Fruit fly (Drosophila melanogaster) whole organism, embryonic: ENCODE results near the gene CG1572.

Experiments
- Asciz ChIP-seq: fragments of 200-800 bp; sonication (Bioruptor generic); optimal IDR thresholded peaks from 2 replicates; lab custom pipeline; 2017; ENCODE audit warnings: missing biosample characterization, mild to moderate bottlenecking, missing genetic modification characterization, missing genetic modification reagents
- Atf-2 ChIP-seq: fragments of 200-800 bp; sonication (Bioruptor generic); optimal IDR thresholded peaks from 2 replicates; lab custom pipeline; 2016; ENCODE audit warnings: missing biosample characterization, missing genetic modification characterization
- C15 ChIP-seq: fragments of 200-800 bp; sonication (Bioruptor generic); IDR thresholded peaks from 3 replicates; pipeline ENCODE4 v1.3.6; 2022; ENCODE audit warnings: missing biosample characterization, missing genetic modification characterization
- CG14050 ChIP-seq: fragments of 200-800 bp; sonication (Bioruptor generic); IDR thresholded peaks from 3 replicates; pipeline ENCODE4 v1.3.6; 2022; ENCODE audit warnings: missing biosample characterization, missing genetic modification characterization
- CG15269 ChIP-seq: fragments of 200-800 bp; sonication (Bioruptor generic); optimal IDR thresholded peaks from 2 replicates; lab custom pipeline; 2018; ENCODE audit warnings: missing biosample characterization, mild to moderate bottlenecking, missing genetic modification characterization, moderate library complexity
- CG16813 ChIP-seq: fragments of 200-800 bp; sonication (Bioruptor generic); IDR thresholded peaks from 3 replicates; pipeline ENCODE4 v1.3.6; 2022; ENCODE audit warnings: missing biosample characterization, missing genetic modification characterization; ENCODE audit not compliant: partially characterized antibody
- CG18619 ChIP-seq: fragments of 200-800 bp; sonication (Bioruptor generic); optimal IDR thresholded peaks from 3 replicates; lab custom pipeline; 2017; ENCODE audit warnings: missing biosample characterization, mild to moderate bottlenecking, missing genetic modification characterization
- CG2712 ChIP-seq: fragments of 200-800 bp; optimal IDR thresholded peaks from 3 replicates; lab custom pipeline; 2019; ENCODE audit warnings: missing biosample characterization, mild to moderate bottlenecking, missing genetic modification characterization, moderate library complexity
- CG2889 ChIP-seq: fragments of 200-800 bp; sonication (Bioruptor generic); IDR thresholded peaks from 3 replicates; pipeline ENCODE4 v1.3.6; 2022; ENCODE audit warnings: missing biosample characterization, missing genetic modification characterization
- CG3726 ChIP-seq: fragments of 200-800 bp; sonication (Bioruptor generic); IDR thresholded peaks from 3 replicates; pipeline ENCODE4, ENCODE4 v1.3.6; 2022; ENCODE audit warnings: missing biosample characterization, missing genetic modification characterization
- CG4424 ChIP-seq: fragments of 200-800 bp; sonication (Bioruptor generic); optimal IDR thresholded peaks from 3 replicates; lab custom pipeline; 2016; ENCODE audit warnings: missing biosample characterization, missing genetic modification characterization
- CG4617 ChIP-seq: fragments of 200-800 bp; sonication (Bioruptor generic); optimal IDR thresholded peaks from 3 replicates; lab custom pipeline; 2016; ENCODE audit warnings: missing biosample characterization, missing genetic modification characterization, borderline replicate concordance
- CG6689 ChIP-seq: fragments of 200-800 bp; sonication (Bioruptor generic); IDR thresholded peaks from 2 replicates; pipeline ENCODE4 v1.3.6; 2022; ENCODE audit warnings: missing biosample characterization, missing genetic modification characterization
- CG6765 ChIP-seq: fragments of 200-800 bp; sonication (Bioruptor generic); optimal IDR thresholded peaks from 3 replicates; lab custom pipeline; 2017; ENCODE audit warnings: missing biosample characterization, mild to moderate bottlenecking, missing genetic modification characterization
- CG8089 ChIP-seq: fragments of 200-800 bp; sonication (Bioruptor generic); optimal IDR thresholded peaks from 3 replicates; lab custom pipeline; 2016; ENCODE audit warnings: missing biosample characterization, missing genetic modification characterization
- CG9797 ChIP-seq: fragments of 200-800 bp; sonication (Bioruptor generic); optimal IDR thresholded peaks from 3 replicates; lab custom pipeline; 2018; ENCODE audit warnings: missing biosample characterization, mild to moderate bottlenecking, missing genetic modification characterization
- CG9876 ChIP-seq: fragments of 200-800 bp; sonication (Bioruptor generic); optimal IDR thresholded peaks from 2 replicates; lab custom pipeline; 2016; ENCODE audit warnings: missing biosample characterization, missing genetic modification characterization
- CG9932 ChIP-seq: fragments of 200-800 bp; sonication (Bioruptor generic); IDR thresholded peaks from 2 replicates; pipeline ENCODE4 v1.3.6; 2022; ENCODE audit warnings: missing biosample characterization, missing genetic modification characterization
- Dip2 ChIP-seq: fragments of 200-800 bp; sonication (Bioruptor generic); IDR thresholded peaks from 2 replicates; pipeline ENCODE4 v1.3.6; 2022; ENCODE audit warnings: missing biosample characterization, missing genetic modification characterization
- Dp ChIP-seq: fragments of 200-800 bp; sonication (Bioruptor generic); optimal IDR thresholded peaks from 2 replicates; lab custom pipeline; 2018; ENCODE audit warnings: missing biosample characterization, mild to moderate bottlenecking, missing genetic modification characterization, moderate library complexity
- Ets97D ChIP-seq: fragments of 200-800 bp; sonication (Bioruptor generic); optimal IDR thresholded peaks from 3 replicates; lab custom pipeline; 2016; ENCODE audit warnings: missing biosample characterization, missing genetic modification characterization
- H2.0 ChIP-seq: fragments of 200-800 bp; sonication (Bioruptor generic); IDR thresholded peaks from 2 replicates; pipeline ENCODE4 v1.3.6; 2022; ENCODE audit warnings: missing biosample characterization, missing genetic modification characterization
- HLH3B ChIP-seq: fragments of 200-800 bp; sonication (Bioruptor generic); IDR thresholded peaks from 2 replicates; pipeline ENCODE4 v1.3.6; 2022; ENCODE audit warnings: missing biosample characterization, missing genetic modification characterization
- Hr78 ChIP-seq, 2 experiments: fragments of 200-800 bp in 1 of 2; fragments of >200 bp in 1 of 2; sonication (Bioruptor generic) in 1 of 2; optimal IDR thresholded peaks; 2 replicates each; lab custom pipeline; 2017 to 2019; ENCODE audit warnings: missing biosample characterization in 2 of 2, missing genetic modification characterization in 2 of 2, mild to moderate bottlenecking in 1 of 2, moderate library complexity in 1 of 2
- Kr ChIP-seq: fragments of 200-800 bp; sonication (Bioruptor generic); optimal IDR thresholded peaks from 2 replicates; lab custom pipeline; 2017; ENCODE audit warnings: missing biosample characterization, mild to moderate bottlenecking, missing genetic modification characterization
- Mad ChIP-seq: fragments of 200-800 bp; sonication (Bioruptor generic); optimal IDR thresholded peaks from 2 replicates; lab custom pipeline; 2016; ENCODE audit warnings: missing biosample characterization, missing genetic modification characterization
- Oli ChIP-seq: fragments of 200-800 bp; sonication (Bioruptor generic); optimal IDR thresholded peaks from 2 replicates; lab custom pipeline; 2018; ENCODE audit warnings: missing biosample characterization, mild to moderate bottlenecking, missing genetic modification characterization, moderate library complexity
- Optix ChIP-seq: fragments of 200-800 bp; sonication (Bioruptor generic); IDR thresholded peaks from 3 replicates; pipeline ENCODE4 v1.3.6; 2022; ENCODE audit warnings: missing biosample characterization, missing genetic modification characterization
- Sox100B ChIP-seq: fragments of 200-800 bp; sonication (Bioruptor generic); optimal IDR thresholded peaks from 3 replicates; lab custom pipeline; 2018; ENCODE audit warnings: missing biosample characterization, mild to moderate bottlenecking, missing genetic modification characterization
- YL-1 ChIP-seq: fragments of 200-800 bp; sonication (Bioruptor generic); optimal IDR thresholded peaks from 3 replicates; lab custom pipeline; 2017; ENCODE audit warnings: missing biosample characterization, mild to moderate bottlenecking, missing genetic modification characterization
- bbx ChIP-seq: fragments of 200-800 bp; sonication (Bioruptor generic); IDR thresholded peaks from 2 replicates; pipeline ENCODE4 v1.3.6; 2022; ENCODE audit warnings: missing biosample characterization, missing genetic modification characterization; ENCODE audit not compliant: partially characterized antibody
- bcd ChIP-seq: fragments of 200-800 bp; sonication (Bioruptor generic); optimal IDR thresholded peaks from 2 replicates; lab custom pipeline; 2017; ENCODE audit warnings: missing biosample characterization, mild to moderate bottlenecking, missing genetic modification characterization
- btn ChIP-seq: fragments of 200-800 bp; sonication (Bioruptor generic); optimal IDR thresholded peaks from 2 replicates; lab custom pipeline; 2016; ENCODE audit warnings: missing biosample characterization, missing genetic modification characterization
- cas ChIP-seq: fragments of 200-800 bp; sonication (Bioruptor generic); IDR thresholded peaks from 2 replicates; pipeline ENCODE4 v1.3.6; 2022; ENCODE audit warnings: missing biosample characterization, missing genetic modification characterization
- ci ChIP-seq: fragments of 200-800 bp; sonication (Bioruptor generic); IDR thresholded peaks from 3 replicates; pipeline ENCODE4 v1.3.6; 2022; ENCODE audit warnings: missing biosample characterization, missing genetic modification characterization
- dmrt99B ChIP-seq: fragments of 200-800 bp; sonication (Bioruptor generic); optimal IDR thresholded peaks from 2 replicates; lab custom pipeline; 2018; ENCODE audit warnings: missing biosample characterization, mild to moderate bottlenecking, missing genetic modification characterization, moderate library complexity
- dysf ChIP-seq: fragments of 200-800 bp; sonication (Bioruptor generic); IDR thresholded peaks from 3 replicates; pipeline ENCODE4 v1.3.6; 2022; ENCODE audit warnings: missing biosample characterization, missing genetic modification characterization
- gem ChIP-seq: fragments of 200-800 bp; sonication (Bioruptor generic); optimal IDR thresholded peaks from 2 replicates; lab custom pipeline; 2019; ENCODE audit warnings: missing biosample characterization, mild to moderate bottlenecking, missing genetic modification characterization, moderate library complexity
- lbe ChIP-seq: fragments of 200-800 bp; sonication (Bioruptor generic); optimal IDR thresholded peaks from 2 replicates; lab custom pipeline; 2016; ENCODE audit warnings: missing biosample characterization, mild to moderate bottlenecking, missing genetic modification characterization
- mam ChIP-seq: fragments of 200-800 bp; sonication (Bioruptor generic); optimal IDR thresholded peaks from 3 replicates; lab custom pipeline; 2016; ENCODE audit warnings: missing biosample characterization, missing genetic modification characterization
- oc ChIP-seq: fragments of 200-800 bp; sonication (Bioruptor generic); optimal IDR thresholded peaks from 2 replicates; lab custom pipeline; 2018; ENCODE audit warnings: missing biosample characterization, mild to moderate bottlenecking, missing genetic modification characterization, moderate library complexity
- onecut ChIP-seq: fragments of 200-800 bp; sonication (Bioruptor generic); IDR thresholded peaks from 2 replicates; pipeline ENCODE4 v1.3.6; 2022; ENCODE audit warnings: missing biosample characterization, missing genetic modification characterization
- psq ChIP-seq: fragments of 200-800 bp; sonication (Bioruptor generic); optimal IDR thresholded peaks from 2 replicates; lab custom pipeline; 2017; ENCODE audit warnings: missing biosample characterization, missing genetic modification characterization
- salm ChIP-seq: fragments of 200-800 bp; sonication (Bioruptor generic); optimal IDR thresholded peaks from 2 replicates; lab custom pipeline; 2018; ENCODE audit warnings: missing biosample characterization, mild to moderate bottlenecking, missing genetic modification characterization
- schlank ChIP-seq: fragments of 200-800 bp; sonication (Bioruptor generic); optimal IDR thresholded peaks from 2 replicates; lab custom pipeline; 2018; ENCODE audit warnings: missing biosample characterization, mild to moderate bottlenecking, missing genetic modification characterization
- sens ChIP-seq: fragments of 200-800 bp; sonication (Bioruptor generic); peaks from one replicate; lab custom pipeline; 2016; ENCODE audit warnings: missing biosample characterization, missing genetic modification characterization
- sima ChIP-seq: fragments of 200-800 bp; sonication (Bioruptor generic); optimal IDR thresholded peaks from 2 replicates; lab custom pipeline; 2016; ENCODE audit warnings: missing biosample characterization, missing genetic modification characterization
- slou ChIP-seq: fragments of 200-800 bp; sonication (Bioruptor generic); optimal IDR thresholded peaks from 3 replicates; lab custom pipeline; 2016; ENCODE audit warnings: missing biosample characterization, missing genetic modification characterization
- slp2 ChIP-seq: fragments of 200-800 bp; sonication (Bioruptor generic); optimal IDR thresholded peaks from 2 replicates; lab custom pipeline; 2016; ENCODE audit warnings: missing biosample characterization, missing genetic modification characterization
- vvl ChIP-seq: fragments of 200-800 bp; sonication (Bioruptor generic); IDR thresholded peaks from 2 replicates; pipeline ENCODE4 v1.3.6; 2022; ENCODE audit warnings: missing biosample characterization, missing genetic modification characterization

The CG1572 gene

DNA sequence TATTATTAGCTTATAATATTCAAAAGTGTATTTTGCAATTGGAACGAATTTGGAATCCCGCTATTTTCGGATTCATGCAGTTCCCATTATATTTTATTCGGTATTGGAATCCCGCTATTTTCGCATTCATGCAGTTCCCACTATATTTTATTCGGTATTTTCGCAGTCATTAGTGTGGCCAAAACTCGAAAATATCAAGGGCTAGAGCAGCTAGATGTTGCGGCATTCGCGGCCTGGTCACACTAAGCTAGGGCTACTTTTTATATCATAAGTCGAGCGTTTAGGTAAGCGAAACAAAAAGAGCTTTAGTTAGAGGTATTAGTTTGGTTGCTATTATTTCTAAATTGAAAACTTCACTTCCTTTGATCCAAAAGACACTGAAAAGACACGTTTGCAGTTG is 20.4 kb upstream of the CG1572 start (continued):
- TF ChIP-seq schlank (tag; lab: Kevin White, UChicago) (no peak), sima (GFP tag; lab: Kevin White, UChicago) (no peak), HLH3B (GFP tag; lab: Robert Waterston, UW) (no peak), YL-1 (GFP tag; lab: Kevin White, UChicago) (peak; percentile 13), oc (tag; lab: Kevin White, UChicago) (no peak), bbx (GFP tag; lab: Robert Waterston, UW) (peak; percentile 34; the same call in 1 of the 2 replicates), vvl (GFP tag; lab: Robert Waterston, UW) (no peak), ci (GFP tag; lab: Robert Waterston, UW) (no peak), CG15269 (tag; lab: Kevin White, UChicago) (no peak), btn (no peak), CG16813 (GFP tag; lab: Robert Waterston, UW) (peak; percentile 45; the same call in 1 of the 3 replicates)

- peak; percentile 82 for TF ChIP-seq gem
- peak; percentile 22 for TF ChIP-seq Dp (GFP tag; lab: Kevin White, UChicago)
- no peak for TF ChIP-seq Optix
- no peak for TF ChIP-seq slp2 (GFP tag; lab: Kevin White, UChicago)
- TF ChIP-seq lbe (GFP tag; lab: Kevin White, UChicago): peak; percentile 46
- TF ChIP-seq Asciz (GFP tag; lab: Kevin White, UChicago): no peak
- TF ChIP-seq CG6765 (GFP tag; lab: Kevin White, UChicago): no peak
- peak; percentile 7 for TF ChIP-seq CG9797 (GFP tag; lab: Kevin White, UChicago)
- peak; percentile 58 for TF ChIP-seq CG4424 (GFP tag; lab: Kevin White, UChicago)
- TF ChIP-seq CG18619 (GFP tag; lab: Kevin White, UChicago): peak; percentile 49
- peak; percentile 76 for TF ChIP-seq dysf (GFP tag; lab: Robert Waterston, UW)
- TF ChIP-seq psq: no peak
- TF ChIP-seq C15 (GFP tag; lab: Robert Waterston, UW): no peak
- no peak for TF ChIP-seq Sox100B (GFP tag; lab: Kevin White, UChicago)
- TF ChIP-seq Mad (GFP tag; lab: Kevin White, UChicago): peak; percentile 65
- peak; percentile 33; the same call in 1 of the 2 replicates for TF ChIP-seq H2.0
- TF ChIP-seq CG8089 (GFP tag; lab: Kevin White, UChicago): no peak
- peak; percentile 60 for TF ChIP-seq slou
- peak; percentile 72 for TF ChIP-seq CG6689 (GFP tag; lab: Robert Waterston, UW)
- TF ChIP-seq salm (tag; lab: Kevin White, UChicago): peak; percentile 27
- TF ChIP-seq CG14050 (GFP tag; lab: Robert Waterston, UW): no peak
- TF ChIP-seq Atf-2: peak; percentile 19
- TF ChIP-seq CG4617 (GFP tag; lab: Kevin White, UChicago): peak; percentile 80
- TF ChIP-seq Kr (GFP tag; lab: Kevin White, UChicago): no peak
- TF ChIP-seq mam (GFP tag; lab: Kevin White, UChicago): peak; percentile 61
- peak; percentile 8; the same call in 1 of the 2 replicates for TF ChIP-seq onecut (GFP tag; lab: Robert Waterston, UW)
- no peak for TF ChIP-seq CG3726
- peak; percentile 57 for TF ChIP-seq dmrt99B (tag; lab: Kevin White, UChicago)
- peak; percentile 57 for TF ChIP-seq Oli (tag; lab: Kevin White, UChicago)
- TF ChIP-seq cas (GFP tag; lab: Robert Waterston, UW): peak; percentile 46; the same call in 1 of the 2 replicates
- peak; percentile 0 for TF ChIP-seq CG9876
- peak; percentile 32 for TF ChIP-seq Ets97D (GFP tag; lab: Kevin White, UChicago)
- TF ChIP-seq bcd (GFP tag; lab: Kevin White, UChicago): peak; percentile 45
- TF ChIP-seq CG2712 (tag; lab: Kevin White, UChicago): peak; percentile 69
- peak; percentile 54; the same call in 1 of the 3 replicates for TF ChIP-seq CG2889 (GFP tag; lab: Robert Waterston, UW)
- TF ChIP-seq CG9932 (GFP tag; lab: Robert Waterston, UW): peak; percentile 80
- peak; percentile 92 for TF ChIP-seq sens
- TF ChIP-seq Dip2 (GFP tag; lab: Robert Waterston, UW): no peak
- TF ChIP-seq Hr78 (GFP tag; optimal IDR thresholded peaks at IDR 0.05; lab: Kevin White, UChicago): no peak
These were observed 18.1 kb upstream of the CG1572 start, which contains the start of gene CG11695 for dm6 chrX:11576540-11576939. CG11695 (plus strand) TSS chrX:11576883.
